Fruit fly (Drosophila melanogaster) whole organism, embryonic: ENCODE results near the gene CG18428.

Experiments
- Atf3 ChIP-seq: fragments of 200-800 bp; sonication (Bioruptor generic); optimal IDR thresholded peaks from 3 replicates; lab custom pipeline; 2016; ENCODE audit warnings: missing biosample characterization, missing genetic modification characterization
- BEAF-32 ChIP-seq: fragments of 200-800 bp; sonication (Bioruptor generic); optimal IDR thresholded peaks from 3 replicates; lab custom pipeline; 2017; ENCODE audit warnings: missing biosample characterization, missing genetic modification characterization, mild to moderate bottlenecking, moderate library complexity, missing genetic modification reagents
- CG10267 ChIP-seq: fragments of 200-800 bp; sonication (Bioruptor generic); optimal IDR thresholded peaks from 2 replicates; lab custom pipeline; 2018; ENCODE audit warnings: missing biosample characterization, mild to moderate bottlenecking, missing genetic modification characterization, moderate library complexity
- CG10431 ChIP-seq: fragments of 200-800 bp; sonication (Bioruptor generic); optimal IDR thresholded peaks from 3 replicates; lab custom pipeline; 2018; ENCODE audit warnings: missing biosample characterization, mild to moderate bottlenecking, missing genetic modification characterization
- CG12744 ChIP-seq: fragments of 200-800 bp; sonication (Bioruptor generic); optimal IDR thresholded peaks from 2 replicates; lab custom pipeline; 2016; ENCODE audit warnings: missing biosample characterization, missing genetic modification characterization
- CG13287 ChIP-seq: fragments of 200-800 bp; sonication (Bioruptor generic); IDR thresholded peaks from 2 replicates; pipeline ENCODE4 v1.3.6; 2022; ENCODE audit warnings: missing biosample characterization, missing genetic modification characterization; ENCODE audit not compliant: partially characterized antibody
- CG14441 ChIP-seq: fragments of 200-800 bp; sonication (Bioruptor generic); IDR thresholded peaks from 2 replicates; pipeline ENCODE4 v1.3.6; 2022; ENCODE audit warnings: missing biosample characterization, missing genetic modification characterization
- CG14710 ChIP-seq: fragments of 200-800 bp; sonication (Bioruptor generic); optimal IDR thresholded peaks from 3 replicates; lab custom pipeline; 2019; ENCODE audit warnings: missing biosample characterization, mild to moderate bottlenecking, missing genetic modification characterization, moderate library complexity
- CG15269 ChIP-seq: fragments of 200-800 bp; sonication (Bioruptor generic); optimal IDR thresholded peaks from 2 replicates; lab custom pipeline; 2018; ENCODE audit warnings: missing biosample characterization, mild to moderate bottlenecking, missing genetic modification characterization, moderate library complexity
- CG15479 ChIP-seq: fragments of 200-800 bp; sonication (Bioruptor generic); optimal IDR thresholded peaks from 3 replicates; lab custom pipeline; 2019; ENCODE audit warnings: missing biosample characterization, mild to moderate bottlenecking, missing genetic modification characterization, moderate library complexity
- CG15514 ChIP-seq: fragments of 200-800 bp; sonication (Bioruptor generic); optimal IDR thresholded peaks from 3 replicates; lab custom pipeline; 2017; ENCODE audit warnings: missing biosample characterization, missing genetic modification characterization, mild to moderate bottlenecking, moderate library complexity, missing genetic modification reagents
- CG16863 ChIP-seq: fragments of 200-800 bp; sonication (Bioruptor generic); optimal IDR thresholded peaks from 3 replicates; lab custom pipeline; 2016; ENCODE audit warnings: missing biosample characterization, missing genetic modification characterization
- CG17186 ChIP-seq: fragments of 200-800 bp; sonication (Bioruptor generic); optimal IDR thresholded peaks from 3 replicates; lab custom pipeline; 2017; ENCODE audit warnings: missing biosample characterization, missing genetic modification reagents, missing genetic modification characterization
- CG17385 ChIP-seq: fragments of 200-800 bp; sonication (Bioruptor generic); optimal IDR thresholded peaks from 3 replicates; lab custom pipeline; 2018; ENCODE audit warnings: missing biosample characterization, mild to moderate bottlenecking, missing genetic modification characterization
- CG17829 ChIP-seq: fragments of 200-800 bp; optimal IDR thresholded peaks from 2 replicates; lab custom pipeline; 2019; ENCODE audit warnings: missing biosample characterization, mild to moderate bottlenecking, missing genetic modification characterization, moderate library complexity
- CG2116 ChIP-seq: fragments of 200-800 bp; sonication (Bioruptor generic); optimal IDR thresholded peaks from 3 replicates; lab custom pipeline; 2018; ENCODE audit warnings: missing biosample characterization, mild to moderate bottlenecking, missing genetic modification characterization
- CG2712 ChIP-seq: fragments of 200-800 bp; optimal IDR thresholded peaks from 3 replicates; lab custom pipeline; 2019; ENCODE audit warnings: missing biosample characterization, mild to moderate bottlenecking, missing genetic modification characterization, moderate library complexity
- CG34224 ChIP-seq: fragments of 200-800 bp; sonication (Bioruptor generic); IDR thresholded peaks from 3 replicates; pipeline ENCODE4 v1.3.6; 2022; ENCODE audit warnings: missing biosample characterization, missing genetic modification characterization; ENCODE audit not compliant: partially characterized antibody
- CG3847 ChIP-seq: fragments of 200-800 bp; sonication (Bioruptor generic); IDR thresholded peaks from 2 replicates; pipeline ENCODE4 v1.3.6; 2022; ENCODE audit warnings: missing biosample characterization, missing genetic modification characterization
- CG4707 ChIP-seq: fragments of 200-800 bp; sonication (Bioruptor generic); optimal IDR thresholded peaks from 2 replicates; lab custom pipeline; 2018; ENCODE audit warnings: missing biosample characterization, mild to moderate bottlenecking, missing genetic modification characterization, moderate library complexity
- CG7271 ChIP-seq: fragments of 200-800 bp; sonication (Bioruptor generic); optimal IDR thresholded peaks from 2 replicates; lab custom pipeline; 2018; ENCODE audit warnings: missing biosample characterization, mild to moderate bottlenecking, missing genetic modification characterization, moderate library complexity
- CG7987 ChIP-seq: fragments of 200-800 bp; sonication (Bioruptor generic); optimal IDR thresholded peaks from 2 replicates; lab custom pipeline; 2018; ENCODE audit warnings: missing biosample characterization, mild to moderate bottlenecking, missing genetic modification characterization, moderate library complexity
- CG9437 ChIP-seq: fragments of 200-800 bp; sonication (Bioruptor generic); optimal IDR thresholded peaks from 2 replicates; lab custom pipeline; 2018; ENCODE audit warnings: missing biosample characterization, mild to moderate bottlenecking, missing genetic modification characterization
- CG9727 ChIP-seq: fragments of 200-800 bp; sonication (Bioruptor generic); optimal IDR thresholded peaks from 3 replicates; lab custom pipeline; 2017; ENCODE audit warnings: missing biosample characterization, mild to moderate bottlenecking, missing genetic modification characterization
- CG9797 ChIP-seq: fragments of 200-800 bp; sonication (Bioruptor generic); optimal IDR thresholded peaks from 3 replicates; lab custom pipeline; 2018; ENCODE audit warnings: missing biosample characterization, mild to moderate bottlenecking, missing genetic modification characterization
- CTCF ChIP-seq: fragments of 200-800 bp; sonication (Bioruptor generic); optimal IDR thresholded peaks from 2 replicates; lab custom pipeline; 2017; ENCODE audit warnings: missing biosample characterization, mild to moderate bottlenecking, missing genetic modification characterization, moderate library complexity
- Dip3 ChIP-seq: fragments of 200-800 bp; sonication (Bioruptor generic); optimal IDR thresholded peaks from 3 replicates; lab custom pipeline; 2016; ENCODE audit warnings: missing biosample characterization, missing genetic modification characterization
- Elba2 ChIP-seq: fragments of 200-800 bp; sonication (Bioruptor generic); optimal IDR thresholded peaks from 3 replicates; lab custom pipeline; 2016; ENCODE audit warnings: missing biosample characterization, missing genetic modification characterization
- HmgZ ChIP-seq: fragments of 200-800 bp; sonication (Bioruptor generic); optimal IDR thresholded peaks from 2 replicates; lab custom pipeline; 2018; ENCODE audit warnings: missing biosample characterization, mild to moderate bottlenecking, missing genetic modification characterization
- Lpt ChIP-seq: fragments of >200 bp; optimal IDR thresholded peaks from 2 replicates; lab custom pipeline; 2018; ENCODE audit warnings: missing biosample characterization, missing genetic modification characterization
- MESR4 ChIP-seq: fragments of 200-800 bp; sonication (Bioruptor generic); optimal IDR thresholded peaks from 2 replicates; lab custom pipeline; 2018; ENCODE audit warnings: missing biosample characterization, mild to moderate bottlenecking, missing genetic modification characterization, moderate library complexity
- MTF-1 ChIP-seq: fragments of 200-800 bp; sonication (Bioruptor generic); optimal IDR thresholded peaks from 2 replicates; lab custom pipeline; 2018; ENCODE audit warnings: missing biosample characterization, mild to moderate bottlenecking, missing genetic modification characterization, borderline replicate concordance
- Myb ChIP-seq: fragments of 200-800 bp; sonication (Bioruptor generic); optimal IDR thresholded peaks from 2 replicates; lab custom pipeline; 2016; ENCODE audit warnings: missing biosample characterization, missing genetic modification characterization
- Nf-YB ChIP-seq: fragments of 200-800 bp; sonication (Bioruptor generic); optimal IDR thresholded peaks from 3 replicates; lab custom pipeline; 2019; ENCODE audit warnings: missing biosample characterization, mild to moderate bottlenecking, missing genetic modification characterization, moderate library complexity
- Optix ChIP-seq: fragments of 200-800 bp; sonication (Bioruptor generic); IDR thresholded peaks from 3 replicates; pipeline ENCODE4 v1.3.6; 2022; ENCODE audit warnings: missing biosample characterization, missing genetic modification characterization
- Pdp1 ChIP-seq, 2 experiments: fragments of 200-800 bp; sonication (Bioruptor generic); optimal IDR thresholded peaks; 3 replicates each; lab custom pipeline; 2016; ENCODE audit warnings: missing biosample characterization in 2 of 2, missing genetic modification characterization in 2 of 2, mild to moderate bottlenecking in 1 of 2, moderate library complexity in 1 of 2
- Sin3A ChIP-seq: fragments of >200 bp; optimal IDR thresholded peaks from 2 replicates; lab custom pipeline; 2018
- Sry-δ ChIP-seq: fragments of 200-800 bp; sonication (Bioruptor generic); optimal IDR thresholded peaks from 2 replicates; lab custom pipeline; 2016; ENCODE audit warnings: missing biosample characterization, missing genetic modification characterization
- YL-1 ChIP-seq: fragments of 200-800 bp; sonication (Bioruptor generic); optimal IDR thresholded peaks from 3 replicates; lab custom pipeline; 2017; ENCODE audit warnings: missing biosample characterization, mild to moderate bottlenecking, missing genetic modification characterization
- bigmax ChIP-seq: fragments of 200-800 bp; sonication (Bioruptor generic); optimal IDR thresholded peaks from 2 replicates; lab custom pipeline; 2018; ENCODE audit warnings: missing biosample characterization, mild to moderate bottlenecking, missing genetic modification characterization
- cad ChIP-seq: fragments of >200 bp; optimal IDR thresholded peaks from 2 replicates; lab custom pipeline; 2017; ENCODE audit warnings: missing biosample characterization, missing genetic modification characterization
- chif ChIP-seq, 2 experiments: fragments of 200-800 bp; sonication (Bioruptor generic); optimal IDR thresholded peaks; 3 replicates each; lab custom pipeline; 2016; ENCODE audit warnings: missing biosample characterization in 2 of 2, missing genetic modification characterization in 2 of 2
- chm ChIP-seq: fragments of 200-800 bp; sonication (Bioruptor generic); IDR thresholded peaks from 2 replicates; pipeline ENCODE4 v1.3.6; 2022; ENCODE audit warnings: missing biosample characterization, missing genetic modification characterization
- da ChIP-seq: fragments of 200-800 bp; sonication (Bioruptor generic); optimal IDR thresholded peaks from 2 replicates; lab custom pipeline; 2016; ENCODE audit warnings: missing biosample characterization, missing genetic modification characterization
- phol ChIP-seq: fragments of 200-800 bp; sonication (Bioruptor generic); optimal IDR thresholded peaks from 3 replicates; lab custom pipeline; 2018; ENCODE audit warnings: missing biosample characterization, mild to moderate bottlenecking, missing genetic modification characterization, moderate library complexity
- rib ChIP-seq: fragments of 200-800 bp; sonication (Bioruptor generic); IDR thresholded peaks from 2 replicates; pipeline ENCODE4 v1.3.6; 2022; ENCODE audit warnings: missing biosample characterization, missing genetic modification characterization
- scrt ChIP-seq: fragments of 200-800 bp; sonication (Bioruptor generic); optimal IDR thresholded peaks from 2 replicates; lab custom pipeline; 2018; ENCODE audit warnings: missing biosample characterization, mild to moderate bottlenecking, missing genetic modification characterization, moderate library complexity
- sens ChIP-seq: fragments of 200-800 bp; sonication (Bioruptor generic); peaks from one replicate; lab custom pipeline; 2016; ENCODE audit warnings: missing biosample characterization, missing genetic modification characterization
- stc ChIP-seq: fragments of 200-800 bp; sonication (Bioruptor generic); IDR thresholded peaks from 2 replicates; pipeline ENCODE4 v1.3.6; 2022; ENCODE audit warnings: missing biosample characterization, missing genetic modification characterization
- stwl ChIP-seq: fragments of 200-800 bp; sonication (Bioruptor generic); optimal IDR thresholded peaks from 3 replicates; lab custom pipeline; 2018; ENCODE audit warnings: missing biosample characterization, mild to moderate bottlenecking, missing genetic modification characterization, moderate library complexity
- trem ChIP-seq: fragments of 200-800 bp; optimal IDR thresholded peaks from 3 replicates; lab custom pipeline; 2019; ENCODE audit warnings: missing biosample characterization, mild to moderate bottlenecking, missing genetic modification characterization, moderate library complexity

Gene CG18428

dm6 chr3R:24134580-24134979 lies 25.4 kb downstream of the CG18428 start, which contains the start of gene Sec10:
Gene Sec10, plus strand, starts transcription at chr3R:24134831.
- TF ChIP-seq sens (GFP tag; lab: Kevin White, UChicago) (peak; percentile 86), CG14710 (tag; lab: Kevin White, UChicago) (peak; percentile 34), Nf-YB (GFP tag; lab: Kevin White, UChicago) (peak; percentile 6), Pdp1 (GFP tag; optimal IDR thresholded peaks at IDR 0.05; lab: Kevin White, UChicago) (peak in 1 of 2 experiments; percentile 99), CG9797 (GFP tag; lab: Kevin White, UChicago) (no peak), CG10267 (tag; lab: Kevin White, UChicago) (peak; percentile 47), Optix (GFP tag; lab: Robert Waterston, UW) (no peak), CG17829 (peak; percentile 27), scrt (peak; percentile 85), chif (GFP tag; optimal IDR thresholded peaks at IDR 0.05; lab: Kevin White, UChicago) (no peak), HmgZ (tag; lab: Kevin White, UChicago) (peak; percentile 43), CG13287 (peak; percentile 56), Lpt (GFP tag; lab: Kevin White, UChicago) (no peak), da (no peak), stwl (tag; lab: Kevin White, UChicago) (peak; percentile 73), phol (peak; percentile 7), Elba2 (peak; percentile 28), Sry-δ (GFP tag; lab: Kevin White, UChicago) (peak; percentile 14), CG4707 (peak; percentile 12), BEAF-32 (GFP tag; lab: Kevin White, UChicago) (peak; percentile 32), CG34224 (0 out of 3 replicates have a peak, but pooled peaks have one; percentile 25), cad (no peak), CTCF (GFP tag; lab: Kevin White, UChicago) (peak; percentile 32), CG7987 (GFP tag; lab: Kevin White, UChicago) (peak; percentile 3), CG15479 (GFP tag; lab: Kevin White, UChicago) (no peak), trem (tag; lab: Kevin White, UChicago) (peak; percentile 81), CG15269 (tag; lab: Kevin White, UChicago) (no peak), Myb (GFP tag; lab: Kevin White, UChicago) (peak; percentile 23), CG7271 (tag; lab: Kevin White, UChicago) (peak; percentile 11), CG3847 (GFP tag; lab: Robert Waterston, UW) (peak; percentile 46; the same call in 1 of the 2 replicates), CG17385 (GFP tag; lab: Kevin White, UChicago) (peak; percentile 97), MESR4 (GFP tag; lab: Kevin White, UChicago) (peak; percentile 55), CG10431 (GFP tag; lab: Kevin White, UChicago) (peak; percentile 15), YL-1 (GFP tag; lab: Kevin White, UChicago) (peak; percentile 83), Sin3A (lab: Kevin White, UChicago) (peak; percentile 14), MTF-1 (GFP tag; lab: Kevin White, UChicago) (peak; percentile 9), Dip3 (no peak), CG14441 (GFP tag; lab: Robert Waterston, UW) (no peak), Atf3 (no peak), CG2116 (GFP tag; lab: Kevin White, UChicago) (peak; percentile 36), CG2712 (tag; lab: Kevin White, UChicago) (no peak), CG16863 (no peak), stc (GFP tag; lab: Robert Waterston, UW) (no peak), bigmax (GFP tag; lab: Kevin White, UChicago) (peak; percentile 36), CG9727 (GFP tag; lab: Kevin White, UChicago) (no peak), CG17186 (GFP tag; lab: Kevin White, UChicago) (peak; percentile 59), CG15514 (GFP tag; lab: Kevin White, UChicago) (peak; percentile 17), CG9437 (peak; percentile 54), CG12744 (GFP tag; lab: Kevin White, UChicago) (no peak), chm (GFP tag; lab: Robert Waterston, UW) (no peak), rib (GFP tag; lab: Robert Waterston, UW) (0 out of 2 replicates have a peak, but pooled peaks have one; percentile 21)
